Fruit fly (Drosophila melanogaster) whole organism, embryonic: ENCODE measurements around the gene CG7362.

ENCODE experiments used
- Abd-B ChIP-seq: fragments of 200-800 bp; sonication (Bioruptor generic); optimal IDR thresholded peaks from 2 replicates; lab custom pipeline; 2018; ENCODE audit warnings: missing biosample characterization, mild to moderate bottlenecking, missing genetic modification characterization, moderate library complexity
- Ada2b ChIP-seq: fragments of 200-800 bp; sonication (Bioruptor generic); IDR thresholded peaks from 2 replicates; pipeline ENCODE4 v1.3.6; 2022; ENCODE audit warnings: missing biosample characterization, missing genetic modification characterization
- Adf1 ChIP-seq: fragments of 200-800 bp; sonication (Bioruptor generic); IDR thresholded peaks from 2 replicates; pipeline ENCODE4 v1.3.6; 2022; ENCODE audit warnings: missing biosample characterization, missing genetic modification characterization
- Aef1 ChIP-seq: fragments of 200-800 bp; sonication (Bioruptor generic); IDR thresholded peaks from 3 replicates; pipeline ENCODE4 v1.3.6; 2022; ENCODE audit warnings: missing biosample characterization, missing genetic modification characterization
- Antp ChIP-seq: fragments of 200-800 bp; sonication (Bioruptor generic); optimal IDR thresholded peaks from 3 replicates; lab custom pipeline; 2016; ENCODE audit warnings: missing biosample characterization, missing genetic modification characterization
- CG10267 ChIP-seq: fragments of 200-800 bp; sonication (Bioruptor generic); optimal IDR thresholded peaks from 2 replicates; lab custom pipeline; 2018; ENCODE audit warnings: missing biosample characterization, mild to moderate bottlenecking, missing genetic modification characterization, moderate library complexity
- CG10274 ChIP-seq: fragments of 200-800 bp; sonication (Bioruptor generic); optimal IDR thresholded peaks from 3 replicates; lab custom pipeline; 2017; ENCODE audit warnings: missing biosample characterization, mild to moderate bottlenecking, missing genetic modification characterization
- CG11398 ChIP-seq: fragments of 200-800 bp; sonication (Bioruptor generic); optimal IDR thresholded peaks from 2 replicates; lab custom pipeline; 2016; ENCODE audit warnings: missing biosample characterization, missing genetic modification characterization
- CG12155 ChIP-seq: fragments of 200-800 bp; sonication (Bioruptor generic); optimal IDR thresholded peaks from 3 replicates; lab custom pipeline; 2016; ENCODE audit warnings: missing biosample characterization, missing genetic modification characterization
- CG12744 ChIP-seq: fragments of 200-800 bp; sonication (Bioruptor generic); optimal IDR thresholded peaks from 2 replicates; lab custom pipeline; 2016; ENCODE audit warnings: missing biosample characterization, missing genetic modification characterization
- CG14710 ChIP-seq: fragments of 200-800 bp; sonication (Bioruptor generic); optimal IDR thresholded peaks from 3 replicates; lab custom pipeline; 2019; ENCODE audit warnings: missing biosample characterization, mild to moderate bottlenecking, missing genetic modification characterization, moderate library complexity
- CG16813 ChIP-seq: fragments of 200-800 bp; sonication (Bioruptor generic); IDR thresholded peaks from 3 replicates; pipeline ENCODE4 v1.3.6; 2022; ENCODE audit warnings: missing biosample characterization, missing genetic modification characterization; ENCODE audit not compliant: partially characterized antibody
- CG16815 ChIP-seq: fragments of 200-800 bp; sonication (Bioruptor generic); optimal IDR thresholded peaks from 3 replicates; lab custom pipeline; 2017; ENCODE audit warnings: missing biosample characterization, mild to moderate bottlenecking, missing genetic modification characterization
- CG17912 ChIP-seq: fragments of 200-800 bp; sonication (Bioruptor generic); optimal IDR thresholded peaks from 2 replicates; lab custom pipeline; 2018; ENCODE audit warnings: missing biosample characterization, mild to moderate bottlenecking, missing genetic modification characterization
- CG31441 ChIP-seq: fragments of 200-800 bp; sonication (Bioruptor generic); IDR thresholded peaks from 2 replicates; pipeline ENCODE4 v1.3.6; 2022; ENCODE audit warnings: missing biosample characterization, missing genetic modification characterization
- CG34376 ChIP-seq: fragments of 200-800 bp; sonication (Bioruptor generic); optimal IDR thresholded peaks from 2 replicates; lab custom pipeline; 2018; ENCODE audit warnings: missing biosample characterization, mild to moderate bottlenecking, missing genetic modification characterization
- CG4730 ChIP-seq: fragments of 200-800 bp; sonication (Bioruptor generic); IDR thresholded peaks from 2 replicates; pipeline ENCODE4 v1.3.6; 2022; ENCODE audit warnings: missing biosample characterization, missing genetic modification characterization
- CG7987 ChIP-seq: fragments of 200-800 bp; sonication (Bioruptor generic); optimal IDR thresholded peaks from 2 replicates; lab custom pipeline; 2018; ENCODE audit warnings: missing biosample characterization, mild to moderate bottlenecking, missing genetic modification characterization, moderate library complexity
- CG8290 ChIP-seq, 3 experiments: fragments of 200-800 bp; sonication (Bioruptor generic); optimal IDR thresholded peaks; 2 replicates each; lab custom pipeline; 2016 to 2019; ENCODE audit warnings: missing biosample characterization in 3 of 3, missing genetic modification characterization in 3 of 3, mild to moderate bottlenecking in 2 of 3, moderate library complexity in 1 of 3
- Dfd ChIP-seq, 2 experiments: fragments of >200 bp; optimal IDR thresholded peaks; 2 replicates each; lab custom pipeline; 2017; ENCODE audit warnings: missing biosample characterization in 2 of 2, missing genetic modification characterization in 2 of 2
- Eip74EF ChIP-seq, 2 experiments: fragments of 200-800 bp in 1 of 2; fragments of >200 bp in 1 of 2; sonication (Bioruptor generic) in 1 of 2; optimal IDR thresholded peaks; 2 replicates each; lab custom pipeline; 2017 to 2019; ENCODE audit warnings: missing biosample characterization in 2 of 2, missing genetic modification characterization in 2 of 2, mild to moderate bottlenecking in 1 of 2, moderate library complexity in 1 of 2
- HLH3B ChIP-seq: fragments of 200-800 bp; sonication (Bioruptor generic); IDR thresholded peaks from 2 replicates; pipeline ENCODE4 v1.3.6; 2022; ENCODE audit warnings: missing biosample characterization, missing genetic modification characterization
- HLH4C ChIP-seq: fragments of 200-800 bp; sonication (Bioruptor generic); IDR thresholded peaks from 3 replicates; pipeline ENCODE4 v1.3.6; 2022; ENCODE audit warnings: missing biosample characterization, missing genetic modification characterization; ENCODE audit not compliant: partially characterized antibody
- Meics ChIP-seq: fragments of 200-800 bp; sonication (Bioruptor generic); optimal IDR thresholded peaks from 2 replicates; lab custom pipeline; 2017; ENCODE audit warnings: missing biosample characterization, mild to moderate bottlenecking, missing genetic modification characterization
- Spps ChIP-seq: fragments of 200-800 bp; sonication (Bioruptor generic); optimal IDR thresholded peaks from 2 replicates; lab custom pipeline; 2018; ENCODE audit warnings: missing biosample characterization, mild to moderate bottlenecking, missing genetic modification characterization
- Ssrp ChIP-seq: fragments of 200-800 bp; sonication (Bioruptor generic); optimal IDR thresholded peaks from 2 replicates; lab custom pipeline; 2018; ENCODE audit warnings: missing biosample characterization, mild to moderate bottlenecking, missing genetic modification characterization, moderate library complexity
- Xbp1 ChIP-seq: fragments of 200-800 bp; sonication (Bioruptor generic); optimal IDR thresholded peaks from 3 replicates; lab custom pipeline; 2016; ENCODE audit warnings: missing biosample characterization, mild to moderate bottlenecking, missing genetic modification characterization
- ac ChIP-seq: fragments of 200-800 bp; sonication (Bioruptor generic); optimal IDR thresholded peaks from 3 replicates; lab custom pipeline; 2017; ENCODE audit warnings: missing biosample characterization, mild to moderate bottlenecking, missing genetic modification characterization
- aop ChIP-seq: fragments of 200-800 bp; sonication (Bioruptor generic); IDR thresholded peaks from 2 replicates; pipeline ENCODE4 v1.3.6; 2022; ENCODE audit warnings: missing biosample characterization, missing genetic modification characterization
- bcd ChIP-seq: fragments of 200-800 bp; sonication (Bioruptor generic); optimal IDR thresholded peaks from 2 replicates; lab custom pipeline; 2017; ENCODE audit warnings: missing biosample characterization, mild to moderate bottlenecking, missing genetic modification characterization
- br ChIP-seq: fragments of >200 bp; optimal IDR thresholded peaks from 2 replicates; lab custom pipeline; 2017
- chif ChIP-seq, 2 experiments: fragments of 200-800 bp; sonication (Bioruptor generic); optimal IDR thresholded peaks; 3 replicates each; lab custom pipeline; 2016; ENCODE audit warnings: missing biosample characterization in 2 of 2, missing genetic modification characterization in 2 of 2
- cwo ChIP-seq: fragments of 200-800 bp; sonication (Bioruptor generic); optimal IDR thresholded peaks from 3 replicates; lab custom pipeline; 2017; ENCODE audit warnings: missing biosample characterization, missing genetic modification characterization, mild to moderate bottlenecking, moderate library complexity, missing genetic modification reagents
- dm ChIP-seq: fragments of 200-800 bp; sonication (Bioruptor generic); optimal IDR thresholded peaks from 3 replicates; lab custom pipeline; 2016; ENCODE audit warnings: missing biosample characterization, missing genetic modification characterization
- ems ChIP-seq: fragments of 200-800 bp; sonication (Bioruptor generic); optimal IDR thresholded peaks from 3 replicates; lab custom pipeline; 2016; ENCODE audit warnings: missing biosample characterization, missing genetic modification characterization
- gem ChIP-seq: fragments of 200-800 bp; sonication (Bioruptor generic); optimal IDR thresholded peaks from 2 replicates; lab custom pipeline; 2019; ENCODE audit warnings: missing biosample characterization, mild to moderate bottlenecking, missing genetic modification characterization, moderate library complexity
- grn ChIP-seq: fragments of 200-800 bp; sonication (Bioruptor generic); optimal IDR thresholded peaks from 3 replicates; lab custom pipeline; 2017; ENCODE audit warnings: missing biosample characterization, missing genetic modification characterization
- hth ChIP-seq: fragments of >200 bp; optimal IDR thresholded peaks from 2 replicates; lab custom pipeline; 2017; ENCODE audit warnings: inconsistent platforms
- ind ChIP-seq: fragments of 200-800 bp; sonication (Bioruptor generic); optimal IDR thresholded peaks from 3 replicates; lab custom pipeline; 2016; ENCODE audit warnings: missing biosample characterization, missing genetic modification characterization
- jing ChIP-seq: fragments of 200-800 bp; sonication (Bioruptor generic); optimal IDR thresholded peaks from 2 replicates; lab custom pipeline; 2018; ENCODE audit warnings: missing biosample characterization, mild to moderate bottlenecking, missing genetic modification characterization
- mld ChIP-seq: fragments of 200-800 bp; sonication (Bioruptor generic); IDR thresholded peaks from 3 replicates; pipeline ENCODE4 v1.3.6; 2022; ENCODE audit warnings: missing biosample characterization, missing genetic modification characterization; ENCODE audit not compliant: partially characterized antibody
- nerfin-1 ChIP-seq: fragments of 200-800 bp; sonication (Bioruptor generic); optimal IDR thresholded peaks from 3 replicates; lab custom pipeline; 2019; ENCODE audit warnings: missing biosample characterization, mild to moderate bottlenecking, missing genetic modification characterization, moderate library complexity
- run ChIP-seq: fragments of 200-800 bp; sonication (Bioruptor generic); optimal IDR thresholded peaks from 3 replicates; lab custom pipeline; 2018; ENCODE audit warnings: missing biosample characterization, mild to moderate bottlenecking, missing genetic modification characterization
- slbo ChIP-seq: fragments of 200-800 bp; sonication (Bioruptor generic); IDR thresholded peaks from 2 replicates; pipeline ENCODE4 v1.3.6; 2022; ENCODE audit warnings: missing biosample characterization, missing genetic modification characterization
- slp2 ChIP-seq: fragments of 200-800 bp; sonication (Bioruptor generic); optimal IDR thresholded peaks from 2 replicates; lab custom pipeline; 2016; ENCODE audit warnings: missing biosample characterization, missing genetic modification characterization
- sob ChIP-seq: fragments of 200-800 bp; sonication (Bioruptor generic); IDR thresholded peaks from 2 replicates; pipeline ENCODE4 v1.3.6; 2022; ENCODE audit warnings: missing biosample characterization, missing genetic modification characterization
- trh ChIP-seq: fragments of 200-800 bp; sonication (Bioruptor generic); optimal IDR thresholded peaks from 2 replicates; lab custom pipeline; 2016; ENCODE audit warnings: missing biosample characterization, missing genetic modification characterization
- ttk ChIP-seq: fragments of 200-800 bp; sonication (Bioruptor generic); IDR thresholded peaks from 2 replicates; pipeline ENCODE4 v2.1.2; 2022; ENCODE audit warnings: missing biosample characterization, missing genetic modification characterization

Gene CG7362

DNA sequence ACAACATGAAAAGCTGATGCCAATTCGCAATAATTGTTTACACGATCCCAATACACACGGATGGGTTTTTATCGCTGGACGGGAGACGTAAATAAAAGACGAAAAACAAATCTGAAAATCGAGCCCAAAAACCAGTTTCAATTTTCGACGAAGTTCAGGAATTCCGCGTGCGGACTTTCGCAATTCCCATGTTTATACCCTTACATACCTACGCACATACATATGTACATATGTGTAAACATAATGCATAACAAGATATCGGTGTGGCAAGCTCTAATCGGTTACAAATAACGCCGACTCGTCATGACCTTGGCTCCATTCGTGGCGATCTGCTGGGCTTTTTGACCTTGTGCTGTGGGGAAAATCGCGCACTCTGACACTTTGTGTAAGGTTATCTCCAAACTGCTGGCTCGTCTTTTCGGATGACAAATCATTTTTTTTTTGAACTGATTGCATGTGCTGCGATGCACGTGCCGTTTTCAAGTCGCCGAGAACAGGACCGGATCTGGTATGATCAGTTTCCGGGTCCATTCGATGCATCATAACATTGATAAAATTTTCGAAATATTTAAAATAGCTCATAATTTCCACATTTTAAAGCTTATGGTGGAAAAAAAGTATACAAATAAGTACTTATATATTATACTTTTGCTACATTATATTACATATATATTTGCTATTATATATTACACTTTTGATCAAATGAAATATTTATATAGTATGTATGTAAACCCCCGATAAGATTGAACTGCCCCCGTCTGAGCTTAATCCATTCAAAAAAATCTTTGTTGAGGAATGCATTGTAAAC lies 24.4 kb downstream of the CG7362 start (continued):
- TF ChIP-seq Aef1 (GFP tag; lab: Robert Waterston, UW) (no peak), CG4730 (no peak), CG14710 (tag; lab: Kevin White, UChicago) (no peak), gem (tag; lab: Kevin White, UChicago) (peak; percentile 9), Adf1 (no peak), CG12155 (GFP tag; lab: Kevin White, UChicago) (no peak), sob (no peak), aop (GFP tag; lab: Robert Waterston, UW) (no peak), dm (no peak), CG10267 (tag; lab: Kevin White, UChicago) (no peak), CG10274 (GFP tag; lab: Kevin White, UChicago) (no peak), hth (lab: Kevin White, UChicago) (no peak), jing (GFP tag; lab: Kevin White, UChicago) (no peak), cwo (GFP tag; lab: Kevin White, UChicago) (peak; percentile 63), Eip74EF (GFP tag; optimal IDR thresholded peaks at IDR 0.05; lab: Kevin White, UChicago) (peak in 1 of 2 experiments; percentile 76), CG16815 (no peak), CG11398 (GFP tag; lab: Kevin White, UChicago) (no peak), Ada2b (GFP tag; lab: Robert Waterston, UW) (no peak), br (lab: Kevin White, UChicago) (no peak), CG16813 (GFP tag; lab: Robert Waterston, UW) (no peak), Spps (tag; lab: Kevin White, UChicago) (no peak), CG8290 (GFP tag; optimal IDR thresholded peaks at IDR 0.05; lab: Kevin White, UChicago) (no peak), CG8290 (tag; optimal IDR thresholded peaks at IDR 0.05; lab: Kevin White, UChicago) (no peak), bcd (no peak), CG34376 (peak; percentile 5), CG17912 (GFP tag; lab: Kevin White, UChicago) (no peak), nerfin-1 (tag; lab: Kevin White, UChicago) (no peak), CG12744 (GFP tag; lab: Kevin White, UChicago) (no peak), ac (GFP tag; lab: Kevin White, UChicago) (no peak), mld (no peak), slbo (no peak), Ssrp (tag; lab: Kevin White, UChicago) (no peak), Antp (GFP tag; lab: Kevin White, UChicago) (no peak), CG31441 (GFP tag; lab: Robert Waterston, UW) (no peak; the same call in 1 of the 2 replicates), run (no peak)

DNA sequence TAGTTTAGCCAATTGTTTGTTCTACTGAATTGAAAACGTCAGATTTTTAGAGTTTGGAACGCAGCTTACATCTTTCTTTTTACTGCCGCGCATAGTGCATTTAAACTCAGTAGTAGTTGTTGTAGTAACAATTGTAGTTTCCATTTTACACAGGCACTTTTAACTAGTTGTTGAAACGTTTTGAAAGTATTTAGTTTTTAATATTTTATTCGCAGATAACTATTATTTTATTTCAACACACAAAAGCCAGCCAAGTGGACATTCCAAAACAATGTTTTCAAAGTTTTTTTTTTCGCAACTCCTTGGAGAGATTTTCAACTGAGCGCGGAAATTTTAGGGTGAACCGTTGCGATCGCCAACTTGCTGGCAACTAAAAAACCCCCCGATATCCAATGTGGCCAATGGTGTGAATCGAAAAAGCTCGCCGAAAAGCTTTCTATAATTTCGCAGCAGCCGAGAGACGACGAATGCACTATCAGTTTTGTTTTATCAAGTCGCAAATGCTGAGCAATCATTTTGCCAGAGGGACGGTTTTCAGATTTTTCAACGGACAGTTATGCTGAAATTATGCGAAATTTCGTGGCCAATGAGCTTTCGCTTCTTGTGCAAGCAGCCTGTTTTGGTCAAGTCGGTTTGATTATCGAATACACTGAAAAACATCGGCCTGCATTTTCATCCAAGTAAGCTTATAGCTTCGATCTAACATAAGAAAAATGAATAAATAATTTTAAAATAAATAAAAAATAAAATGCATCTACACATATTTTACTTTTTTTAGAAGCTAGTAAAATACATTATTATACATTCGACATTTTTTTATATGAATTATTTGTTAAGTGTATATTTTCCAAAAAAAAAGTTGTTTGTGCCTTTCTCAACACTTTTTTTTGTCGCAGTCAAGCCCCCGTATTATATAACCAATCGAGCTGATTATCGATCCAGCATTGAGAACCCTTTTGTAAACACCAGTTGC lies 25.3 kb downstream of the CG7362 start:
- no peak for TF ChIP-seq ems
- no peak for TF ChIP-seq CG7987
- TF ChIP-seq slp2 = no peak
- peak; percentile 39 for TF ChIP-seq Xbp1 (GFP tag; lab: Kevin White, UChicago)
- TF ChIP-seq ttk (GFP tag; lab: Robert Waterston, UW) = 0 out of 2 replicates have a peak, but pooled peaks have one; percentile 46
- TF ChIP-seq Dfd (GFP tag; optimal IDR thresholded peaks at IDR 0.05; lab: Kevin White, UChicago) = no peak
- TF ChIP-seq grn (GFP tag; lab: Kevin White, UChicago) = no peak
- TF ChIP-seq HLH4C (GFP tag; lab: Robert Waterston, UW) = no peak
- TF ChIP-seq Abd-B = no peak
- TF ChIP-seq ind (GFP tag; lab: Kevin White, UChicago) = peak; percentile 47
- TF ChIP-seq chif (GFP tag; optimal IDR thresholded peaks at IDR 0.05; lab: Kevin White, UChicago) = no peak
- peak; percentile 64 for TF ChIP-seq Meics
- no peak for TF ChIP-seq trh (GFP tag; lab: Kevin White, UChicago)
- TF ChIP-seq HLH3B (GFP tag; lab: Robert Waterston, UW) = peak; percentile 76
- no peak for TF ChIP-seq bcd
